Fruit fly (Drosophila melanogaster) whole organism, prepupa: ENCODE data around the gene CG31952.

ENCODE experiments used
- CG10631 ChIP-seq: fragments of 200-800 bp; sonication (Bioruptor generic); optimal IDR thresholded peaks from 2 replicates; lab custom pipeline; 2016; ENCODE audit warnings: missing biosample characterization, missing genetic modification characterization
- CG11294 ChIP-seq: fragments of 200-800 bp; sonication (Bioruptor generic); IDR thresholded peaks from 2 replicates; pipeline ENCODE4 v1.3.6; 2022; ENCODE audit warnings: missing biosample characterization, missing genetic modification characterization
- CG11762 ChIP-seq: fragments of 200-800 bp; sonication (Bioruptor generic); optimal IDR thresholded peaks from 3 replicates; lab custom pipeline; 2016; ENCODE audit warnings: missing biosample characterization, missing genetic modification characterization; ENCODE audit not compliant: insufficient read depth
- CG16779 ChIP-seq: fragments of 200-800 bp; sonication (Bioruptor generic); optimal IDR thresholded peaks from 3 replicates; lab custom pipeline; 2017; ENCODE audit warnings: missing biosample characterization, mild to moderate bottlenecking, missing genetic modification characterization
- CG4318 ChIP-seq: fragments of 200-800 bp; sonication (Bioruptor generic); optimal IDR thresholded peaks from 3 replicates; lab custom pipeline; 2017; ENCODE audit warnings: missing biosample characterization, mild to moderate bottlenecking, missing genetic modification characterization
- CG6792 ChIP-seq: fragments of 200-800 bp; sonication (Bioruptor generic); optimal IDR thresholded peaks from 3 replicates; lab custom pipeline; 2016; ENCODE audit warnings: missing biosample characterization, missing genetic modification characterization
- CG7368 ChIP-seq: fragments of 200-800 bp; sonication (Bioruptor generic); optimal IDR thresholded peaks from 3 replicates; lab custom pipeline; 2016; ENCODE audit warnings: missing biosample characterization, missing genetic modification characterization
- Gug ChIP-seq: fragments of 200-800 bp; sonication (Bioruptor generic); IDR thresholded peaks from 2 replicates; pipeline ENCODE4 v1.3.6; 2022; ENCODE audit warnings: missing biosample characterization, missing genetic modification characterization
- Lpt ChIP-seq: fragments of 200-800 bp; sonication (Bioruptor generic); optimal IDR thresholded peaks from 3 replicates; lab custom pipeline; 2016; ENCODE audit warnings: missing biosample characterization, missing genetic modification characterization
- OdsH ChIP-seq: fragments of 200-800 bp; sonication (Bioruptor generic); optimal IDR thresholded peaks from 3 replicates; lab custom pipeline; 2016; ENCODE audit warnings: missing biosample characterization, missing genetic modification characterization
- acj6 ChIP-seq: fragments of 200-800 bp; sonication (Bioruptor generic); optimal IDR thresholded peaks from 3 replicates; lab custom pipeline; 2016; ENCODE audit warnings: missing biosample characterization, missing genetic modification characterization
- cyc ChIP-seq: fragments of 200-800 bp; sonication (Bioruptor generic); optimal IDR thresholded peaks from 3 replicates; lab custom pipeline; 2016; ENCODE audit warnings: missing biosample characterization, missing genetic modification characterization
- dac ChIP-seq: fragments of 200-800 bp; sonication (Bioruptor generic); optimal IDR thresholded peaks from 2 replicates; lab custom pipeline; 2017; ENCODE audit warnings: missing biosample characterization, mild to moderate bottlenecking, missing genetic modification characterization
- fkh ChIP-seq: fragments of 200-800 bp; sonication (Bioruptor generic); optimal IDR thresholded peaks from 3 replicates; lab custom pipeline; 2017; ENCODE audit warnings: missing biosample characterization, mild to moderate bottlenecking, missing genetic modification characterization, moderate library complexity

DNA sequence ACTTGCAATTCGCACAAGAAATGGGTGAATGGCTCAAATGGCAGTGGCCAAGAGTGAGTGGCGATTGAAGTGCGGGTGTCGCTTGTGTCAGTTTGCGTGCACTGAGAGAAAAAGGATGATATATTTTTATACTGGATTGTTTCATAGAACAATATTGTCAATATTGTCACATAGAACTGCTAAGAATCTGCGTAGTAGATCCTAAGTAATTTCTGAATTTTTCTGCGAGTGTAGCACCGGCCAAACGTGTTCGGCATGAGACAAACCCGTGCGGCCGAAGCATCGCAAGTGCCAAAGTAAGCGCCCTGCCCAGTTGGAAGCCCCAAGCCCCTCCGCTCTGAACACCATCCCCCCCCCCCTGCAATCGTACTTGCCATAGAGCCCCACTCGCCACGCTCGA, 23.8 kb downstream of the CG31952 start:
- TF ChIP-seq CG6792 (GFP tag; lab: Kevin White, UChicago) (peak; percentile 65), cyc (GFP tag; lab: Kevin White, UChicago) (no peak), Gug (GFP tag; lab: Robert Waterston, UW) (peak; percentile 88), CG11762 (GFP tag; lab: Kevin White, UChicago) (peak; percentile 70), CG16779 (tag; lab: Kevin White, UChicago) (no peak), OdsH (GFP tag; lab: Kevin White, UChicago) (peak; percentile 83), CG10631 (GFP tag; lab: Kevin White, UChicago) (peak; percentile 59), fkh (GFP tag; lab: Kevin White, UChicago) (no peak), CG11294 (peak; percentile 84), dac (peak; percentile 63), CG4318 (GFP tag; lab: Kevin White, UChicago) (peak; percentile 33), acj6 (GFP tag; lab: Kevin White, UChicago) (peak; percentile 81), CG7368 (GFP tag; lab: Kevin White, UChicago) (peak; percentile 66), Lpt (GFP tag; lab: Kevin White, UChicago) (peak; percentile 27)
